Fruit fly (Drosophila melanogaster): ENCODE data around the gene CG33322.

The CG33322 gene

DNA sequence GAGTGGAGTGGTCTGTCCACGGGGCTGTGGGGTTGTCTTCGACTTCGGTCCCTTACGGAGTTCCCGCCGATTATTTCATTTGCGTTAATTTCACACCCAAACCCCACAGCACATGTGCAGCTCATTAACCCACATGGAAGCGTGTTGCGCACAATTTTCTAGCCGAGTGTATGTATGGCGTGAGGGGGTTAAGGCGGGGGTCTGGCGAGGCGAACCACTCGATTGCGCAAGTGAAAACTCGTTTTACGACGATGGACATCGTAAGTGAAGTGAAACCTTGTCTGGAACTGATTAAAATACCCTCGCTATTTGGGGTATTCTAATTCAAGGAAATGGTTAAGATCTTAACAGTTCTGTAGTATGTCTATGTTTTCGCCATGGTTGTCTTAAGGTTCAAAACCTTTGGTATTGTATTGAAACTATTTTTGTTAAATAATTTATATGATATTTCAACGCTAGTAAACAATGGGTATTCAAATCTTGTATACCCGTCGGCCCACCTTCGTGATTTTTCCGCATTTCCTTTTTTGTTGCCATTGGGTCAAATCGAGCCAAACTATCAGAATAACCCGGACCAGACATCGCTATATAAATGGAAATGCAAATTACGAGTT is 4.9 kb downstream of the CG33322 start (continued):
- TF ChIP-seq CG13624 (GFP tag; optimal IDR thresholded peaks at IDR 0.05) (peak; percentile 2), CG10147 (GFP tag; optimal IDR thresholded peaks at IDR 0.05) (no peak), Dek (tag; optimal IDR thresholded peaks at IDR 0.05) (no peak), Sox100B (GFP tag; optimal IDR thresholded peaks at IDR 0.05) (peak; percentile 34), CG42726 (GFP tag; IDR thresholded peaks at IDR 0.05; ENCODE audit: partially characterized antibody) (no peak), ind (GFP tag; optimal IDR thresholded peaks at IDR 0.05) (peak; percentile 21), lilli (GFP tag; optimal IDR thresholded peaks at IDR 0.05) (peak; percentile 15), CG2129 (GFP tag; IDR thresholded peaks at IDR 0.05; ENCODE audit: partially characterized antibody) (no peak), prd (optimal IDR thresholded peaks at IDR 0.05) (no peak), prd (GFP tag; IDR thresholded peaks at IDR 0.05) (peak; percentile 60; the same call in 2 of the 3 replicates), Dref (GFP tag; IDR thresholded peaks at IDR 0.05) (no peak), al (GFP tag; IDR thresholded peaks at IDR 0.05) (no peak), mirr (GFP tag; optimal IDR thresholded peaks at IDR 0.05) (no peak), CG6813 (GFP tag; optimal IDR thresholded peaks at IDR 0.05) (peak; percentile 31), CG31388 (GFP tag; optimal IDR thresholded peaks at IDR 0.05) (no peak), ssp (GFP tag; IDR thresholded peaks at IDR 0.05) (no peak), pho (GFP tag; optimal IDR thresholded peaks at IDR 0.05) (no peak), CG12071 (GFP tag; optimal IDR thresholded peaks at IDR 0.05) (peak; percentile 35), CG7372 (GFP tag; IDR thresholded peaks at IDR 0.05) (peak; percentile 48; the same call in 1 of the 2 replicates), da (GFP tag; optimal IDR thresholded peaks at IDR 0.05) (no peak), hkb (optimal IDR thresholded peaks at IDR 0.05) (no peak), hkb (GFP tag; IDR thresholded peaks at IDR 0.05) (peak; percentile 72), Nf-YB (GFP tag; optimal IDR thresholded peaks at IDR 0.05) (no peak), CG43689 (GFP tag; IDR thresholded peaks at IDR 0.05) (no peak), CG4820 (GFP tag; optimal IDR thresholded peaks at IDR 0.05) (peak; percentile 41), CG4617 (GFP tag; optimal IDR thresholded peaks at IDR 0.05; ENCODE audit: borderline replicate concordance) (no peak), Ssrp (tag; optimal IDR thresholded peaks at IDR 0.05) (peak; percentile 46), fd3F (GFP tag; optimal IDR thresholded peaks at IDR 0.05) (peak; percentile 29), HLH3B (GFP tag; IDR thresholded peaks at IDR 0.05) (peak; percentile 39; the same call in 1 of the 2 replicates), CG4424 (GFP tag; optimal IDR thresholded peaks at IDR 0.05) (peak; percentile 23), CG7556 (GFP tag; optimal IDR thresholded peaks at IDR 0.05) (peak; percentile 37), odd (GFP tag; optimal IDR thresholded peaks at IDR 0.05) (peak; percentile 7), CG31365 (tag; optimal IDR thresholded peaks at IDR 0.05) (no peak), CG11695 (GFP tag; IDR thresholded peaks at IDR 0.05) (peak; percentile 62; the same call in 1 of the 3 replicates), Sox102F (GFP tag; optimal IDR thresholded peaks at IDR 0.05) (peak; percentile 79), Blimp-1 (GFP tag; optimal IDR thresholded peaks at IDR 0.05) (peak; percentile 68), Med (GFP tag) (peak; percentile 78), CTCF (GFP tag; optimal IDR thresholded peaks at IDR 0.05) (no peak), ap (GFP tag; IDR thresholded peaks at IDR 0.05) (peak; percentile 54; the same call in 1 of the 2 replicates), CG30431 (GFP tag; optimal IDR thresholded peaks at IDR 0.05) (no peak), tll (GFP tag; optimal IDR thresholded peaks at IDR 0.05) (no peak), CG1603 (tag; optimal IDR thresholded peaks at IDR 0.05) (peak; percentile 32), Fer1 (GFP tag; optimal IDR thresholded peaks at IDR 0.05) (peak; percentile 61), Bdp1 (GFP tag; optimal IDR thresholded peaks at IDR 0.05) (no peak), abd-A (tag; optimal IDR thresholded peaks at IDR 0.05) (no peak), CG17829 (tag; optimal IDR thresholded peaks at IDR 0.05) (peak; percentile 29), kay (GFP tag; optimal IDR thresholded peaks at IDR 0.05) (no peak), B-H1 (GFP tag; IDR thresholded peaks at IDR 0.05) (peak; percentile 21; the same call in 1 of the 3 replicates), tx (GFP tag; optimal IDR thresholded peaks at IDR 0.05) (no peak), Elba2 (GFP tag; optimal IDR thresholded peaks at IDR 0.05) (no peak), Kr (GFP tag; optimal IDR thresholded peaks at IDR 0.05) (no peak)

Data from whole organism, embryonic.